Worm (Caenorhabditis elegans) whole organism, young adult: ENCODE data around the gene ZK829.7.

Experiments
- B0336.3 ChIP-seq: fragments of 200-800 bp; sonication (Bioruptor generic); IDR thresholded peaks from 2 replicates; pipeline ENCODE4 v1.3.6; 2022; ENCODE audit warnings: missing genetic modification characterization, missing compliant biosample characterization
- F22D6.2 ChIP-seq: sonication (generic microtip); optimal IDR thresholded peaks from 2 replicates; lab custom pipeline; 2016; ENCODE audit warnings: mild to moderate bottlenecking, missing genetic modification characterization, missing compliant biosample characterization
- F33H1.4 ChIP-seq: fragments of 200-800 bp; sonication (Bioruptor generic); IDR thresholded peaks from 2 replicates; pipeline ENCODE4 v1.3.6; 2022; ENCODE audit warnings: missing genetic modification reagents, missing genetic modification characterization, missing compliant biosample characterization
- F37B4.10 ChIP-seq: fragments of 200-800 bp; sonication (Bioruptor generic); IDR thresholded peaks from 2 replicates; pipeline ENCODE4 v1.3.6; 2022; ENCODE audit warnings: missing genetic modification characterization, missing compliant biosample characterization
- F39B2.1 ChIP-seq: fragments of 200-800 bp; sonication (Bioruptor generic); IDR thresholded peaks from 2 replicates; pipeline ENCODE4 v1.3.6; 2022; ENCODE audit warnings: missing genetic modification reagents, missing genetic modification characterization, missing compliant biosample characterization
- F49E8.2 ChIP-seq: sonication (generic microtip); optimal IDR thresholded peaks from 3 replicates; lab custom pipeline; 2017; ENCODE audit warnings: missing genetic modification characterization, mild to moderate bottlenecking, missing compliant biosample characterization, antibody characterized with exemption, moderate library complexity; ENCODE audit not compliant: insufficient read depth
- K12H6.12 ChIP-seq: fragments of 200-800 bp; sonication (Bioruptor generic); optimal IDR thresholded peaks from 2 replicates; lab custom pipeline; 2018; ENCODE audit warnings: mild to moderate bottlenecking, missing genetic modification characterization, missing compliant biosample characterization
- Y95B8A.8 ChIP-seq: fragments of 200-800 bp; sonication (Bioruptor generic); IDR thresholded peaks from 2 replicates; pipeline ENCODE4 v1.3.6; 2022; ENCODE audit warnings: missing genetic modification reagents, missing genetic modification characterization, missing compliant biosample characterization
- akir-1 ChIP-seq: fragments of 200-800 bp; sonication (Bioruptor generic); optimal IDR thresholded peaks from 2 replicates; lab custom pipeline; 2018; ENCODE audit warnings: mild to moderate bottlenecking, missing genetic modification characterization, moderate library complexity, missing compliant biosample characterization
- aptf-2 ChIP-seq: fragments of 200-800 bp; sonication (Bioruptor generic); conservative IDR thresholded peaks from 2 replicates; pipeline ENCODE4 v1.3.6; 2022; ENCODE audit warnings: missing genetic modification reagents, missing genetic modification characterization, missing compliant biosample characterization
- attf-5 ChIP-seq: fragments of 200-800 bp; sonication (Bioruptor generic); optimal IDR thresholded peaks from 2 replicates; lab custom pipeline; 2018; ENCODE audit warnings: mild to moderate bottlenecking, missing genetic modification characterization, missing compliant biosample characterization
- bed-2 ChIP-seq: fragments of 200-800 bp; sonication (Bioruptor generic); IDR thresholded peaks from 2 replicates; pipeline ENCODE4 v1.3.6; 2022; ENCODE audit warnings: missing genetic modification reagents, missing genetic modification characterization, missing compliant biosample characterization
- cebp-1 ChIP-seq, 2 experiments: fragments of 200-800 bp in 1 of 2; sonication (Bioruptor generic) in 1 of 2; sonication (generic microtip) in 1 of 2; IDR thresholded peaks in 1 of 2; optimal IDR thresholded peaks in 1 of 2; 2 replicates each; pipeline versions ENCODE4 v1.3.6 to Lab custom; 2017 to 2022; ENCODE audit warnings: missing compliant biosample characterization in 2 of 2, missing genetic modification characterization in 2 of 2, mild to moderate bottlenecking in 1 of 2, missing genetic modification reagents in 1 of 2, moderate library complexity in 1 of 2
- ceh-100 ChIP-seq: fragments of 200-800 bp; sonication (Bioruptor generic); IDR thresholded peaks from 2 replicates; pipeline ENCODE4 v1.3.6; 2022; ENCODE audit warnings: missing genetic modification reagents, missing genetic modification characterization, missing compliant biosample characterization
- ceh-40 ChIP-seq: fragments of 200-800 bp; sonication (Bioruptor generic); IDR thresholded peaks from 2 replicates; pipeline ENCODE4 v1.3.6; 2022; ENCODE audit warnings: missing genetic modification characterization, missing compliant biosample characterization
- dox-1 ChIP-seq: fragments of 200-800 bp; sonication (Bioruptor generic); IDR thresholded peaks from 2 replicates; pipeline ENCODE4 v1.3.6; 2022; ENCODE audit warnings: missing genetic modification reagents, missing genetic modification characterization, missing compliant biosample characterization
- dpl-1 ChIP-seq: fragments of 150-350 bp; optimal IDR thresholded peaks from 2 replicates; lab custom pipeline; 2014; ENCODE audit warnings: missing biosample characterization, missing genetic modification reagents, missing genetic modification characterization
- efl-1 ChIP-seq: fragments of 150-350 bp; optimal IDR thresholded peaks from 2 replicates; lab custom pipeline; 2014; ENCODE audit warnings: missing biosample characterization, missing genetic modification reagents, missing genetic modification characterization
- egl-44 ChIP-seq: fragments of 200-800 bp; sonication (Bioruptor generic); IDR thresholded peaks from 2 replicates; pipeline ENCODE4 v1.3.6; 2022; ENCODE audit warnings: missing genetic modification reagents, missing genetic modification characterization, missing compliant biosample characterization
- ekl-4 ChIP-seq: fragments of 200-800 bp; sonication (Bioruptor generic); IDR thresholded peaks from 2 replicates; pipeline ENCODE4 v1.3.6; 2022; ENCODE audit warnings: missing genetic modification reagents, missing genetic modification characterization, missing compliant biosample characterization
- ets-4 ChIP-seq: fragments of 200-800 bp; sonication (Bioruptor generic); optimal IDR thresholded peaks from 2 replicates; lab custom pipeline; 2018; ENCODE audit warnings: mild to moderate bottlenecking, missing genetic modification characterization, missing compliant biosample characterization
- fkh-3 ChIP-seq: sonication (generic microtip); optimal IDR thresholded peaks from 2 replicates; lab custom pipeline; 2016; ENCODE audit warnings: mild to moderate bottlenecking, missing genetic modification characterization, missing compliant biosample characterization
- him-1 ChIP-seq: sonication (generic microtip); optimal IDR thresholded peaks from 2 replicates; lab custom pipeline; 2016; ENCODE audit warnings: missing genotype, missing genetic modification reagents, missing genetic modification characterization, missing compliant biosample characterization
- hlh-12 ChIP-seq: sonication (generic microtip); optimal IDR thresholded peaks from 2 replicates; lab custom pipeline; 2016; ENCODE audit warnings: missing genetic modification characterization, missing compliant biosample characterization
- hrde-1 ChIP-seq: sonication (generic microtip); optimal IDR thresholded peaks from 2 replicates; lab custom pipeline; 2016; ENCODE audit warnings: missing genetic modification characterization, mild to moderate bottlenecking, missing compliant biosample characterization, moderate library complexity, missing genotype, missing genetic modification reagents, borderline replicate concordance
- let-526 ChIP-seq: fragments of 200-800 bp; sonication (Bioruptor generic); IDR thresholded peaks from 2 replicates; pipeline ENCODE4 v1.3.6; 2022; ENCODE audit warnings: missing genetic modification reagents, missing genetic modification characterization, missing compliant biosample characterization
- let-607 ChIP-seq, 2 experiments: fragments of 200-800 bp in 1 of 2; sonication (Bioruptor generic) in 1 of 2; sonication (generic microtip) in 1 of 2; optimal IDR thresholded peaks; 2 replicates each; lab custom pipeline; 2016 to 2018; ENCODE audit warnings: mild to moderate bottlenecking in 2 of 2, missing compliant biosample characterization in 2 of 2, missing genetic modification characterization in 2 of 2, moderate library complexity in 2 of 2, missing genotype in 1 of 2
- lin-54 ChIP-seq: fragments of 200-800 bp; sonication (Bioruptor generic); optimal IDR thresholded peaks from 2 replicates; lab custom pipeline; 2018; ENCODE audit warnings: mild to moderate bottlenecking, missing genetic modification characterization, missing compliant biosample characterization
- lsy-27 ChIP-seq: sonication (generic microtip); optimal IDR thresholded peaks from 2 replicates; lab custom pipeline; 2017; ENCODE audit warnings: missing genetic modification characterization, mild to moderate bottlenecking, missing compliant biosample characterization, antibody characterized with exemption, missing genotype, borderline replicate concordance; ENCODE audit not compliant: insufficient read depth
- mcd-1 ChIP-seq: fragments of 200-800 bp; sonication (Bioruptor generic); IDR thresholded peaks from 2 replicates; pipeline ENCODE4 v1.3.6; 2022; ENCODE audit warnings: missing genetic modification reagents, missing genetic modification characterization, missing compliant biosample characterization
- mes-4 ChIP-seq: sonication (generic microtip); optimal IDR thresholded peaks from 2 replicates; lab custom pipeline; 2016; ENCODE audit warnings: missing genotype, missing genetic modification characterization, missing compliant biosample characterization
- pbrm-1 ChIP-seq: fragments of 200-800 bp; sonication (Bioruptor generic); IDR thresholded peaks from 2 replicates; pipeline ENCODE4 v1.3.6; 2022; ENCODE audit warnings: missing genetic modification reagents, missing genetic modification characterization, missing compliant biosample characterization
- rcor-1 ChIP-seq: fragments of 200-800 bp; sonication (Bioruptor generic); IDR thresholded peaks from 2 replicates; pipeline ENCODE4 v1.3.6; 2022; ENCODE audit warnings: missing genetic modification reagents, missing genetic modification characterization, missing compliant biosample characterization
- rec-8 ChIP-seq, 2 experiments: sonication (generic microtip); optimal IDR thresholded peaks; 2 replicates each; lab custom pipeline; 2016; ENCODE audit warnings: mild to moderate bottlenecking in 2 of 2, missing genetic modification characterization in 2 of 2, missing genetic modification reagents in 2 of 2, missing genotype in 2 of 2, missing biosample characterization in 1 of 2, missing compliant biosample characterization in 1 of 2, moderate library complexity in 1 of 2
- sdz-38 ChIP-seq: sonication (generic microtip); optimal IDR thresholded peaks from 2 replicates; lab custom pipeline; 2016; ENCODE audit warnings: missing genotype, missing genetic modification characterization, missing compliant biosample characterization
- sea-2 ChIP-seq: fragments of 200-800 bp; sonication (Bioruptor generic); IDR thresholded peaks from 2 replicates; pipeline ENCODE4 v1.3.6; 2022; ENCODE audit warnings: missing genetic modification characterization, missing compliant biosample characterization
- snpc-1.1 ChIP-seq: sonication (generic microtip); optimal IDR thresholded peaks from 2 replicates; lab custom pipeline; 2017; ENCODE audit warnings: missing genetic modification characterization, mild to moderate bottlenecking, missing compliant biosample characterization, antibody characterized with exemption, moderate library complexity, missing genotype, missing genetic modification reagents; ENCODE audit not compliant: insufficient read depth
- snpc-3.4 ChIP-seq: sonication (generic microtip); optimal IDR thresholded peaks from 2 replicates; lab custom pipeline; 2017; ENCODE audit warnings: missing genetic modification characterization, mild to moderate bottlenecking, missing compliant biosample characterization, antibody characterized with exemption, moderate library complexity, missing genotype, missing genetic modification reagents
- snpc-4 ChIP-seq, 5 experiments: fragments of 150-350 bp in 1 of 5; sonication (generic microtip) in 4 of 5; optimal IDR thresholded peaks; 2 replicates each; lab custom pipeline; 2014 to 2018; ENCODE audit warnings: missing genetic modification characterization in 5 of 5, missing biosample characterization in 3 of 5, antibody characterized with exemption in 2 of 5, mild to moderate bottlenecking in 2 of 5, missing compliant biosample characterization in 2 of 5, missing genotype in 2 of 5, moderate library complexity in 2 of 5, missing genetic modification reagents in 1 of 5
- tbp1 ChIP-seq: fragments of 200-800 bp; sonication (Bioruptor generic); optimal IDR thresholded peaks from 2 replicates; lab custom pipeline; 2018; ENCODE audit warnings: mild to moderate bottlenecking, missing genetic modification characterization, missing compliant biosample characterization
- tbx-9 ChIP-seq: sonication (generic microtip); optimal IDR thresholded peaks from 2 replicates; lab custom pipeline; 2016; ENCODE audit warnings: borderline replicate concordance, missing genetic modification characterization, inconsistent platforms, missing compliant biosample characterization
- xnd-1 ChIP-seq: sonication (generic microtip); optimal IDR thresholded peaks from 2 replicates; lab custom pipeline; 2016; ENCODE audit warnings: missing genotype, missing genetic modification reagents, missing genetic modification characterization, missing compliant biosample characterization
- zim-3 ChIP-seq: sonication (generic microtip); optimal IDR thresholded peaks from 2 replicates; lab custom pipeline; 2017; ENCODE audit warnings: mild to moderate bottlenecking, missing genetic modification characterization, moderate library complexity, missing compliant biosample characterization
- ztf-18 ChIP-seq: sonication (generic microtip); optimal IDR thresholded peaks from 2 replicates; lab custom pipeline; 2016; ENCODE audit warnings: missing genotype, mild to moderate bottlenecking, missing genetic modification characterization, missing compliant biosample characterization
- ztf-26 ChIP-seq: sonication (generic microtip); optimal IDR thresholded peaks from 2 replicates; lab custom pipeline; 2017; ENCODE audit warnings: missing genetic modification characterization, missing compliant biosample characterization
- ztf-3 ChIP-seq: fragments of 200-800 bp; sonication (Bioruptor generic); optimal IDR thresholded peaks from 2 replicates; lab custom pipeline; 2018; ENCODE audit warnings: mild to moderate bottlenecking, missing genetic modification characterization, missing compliant biosample characterization

Gene ZK829.7

DNA sequence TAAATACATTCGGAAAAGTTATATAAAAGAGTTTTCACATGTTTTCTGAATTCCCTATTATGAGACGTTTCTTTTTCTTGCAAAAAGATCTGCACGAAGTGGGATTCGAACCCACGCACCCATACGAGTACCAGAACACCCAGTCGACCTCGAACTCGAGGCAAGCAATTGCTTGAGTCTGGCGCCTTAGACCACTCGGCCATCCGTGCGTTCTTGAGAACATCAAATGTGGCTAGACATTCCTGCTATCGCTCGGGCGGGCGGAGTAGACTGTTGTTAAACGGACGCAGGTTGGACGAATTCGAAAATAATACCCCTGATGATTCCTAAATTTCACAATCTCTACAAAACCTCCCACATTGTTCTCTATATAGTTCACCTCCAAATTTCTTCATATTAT, 32.9 kb downstream of the ZK829.7 start (continued):
- TF ChIP-seq Y95B8A.8 (GFP tag; lab: Robert Waterston, UW) (0 out of 2 replicates have a peak, but pooled peaks have one; percentile 49), egl-44 (no peak), let-526 (GFP tag; lab: Robert Waterston, UW) (0 out of 2 replicates have a peak, but pooled peaks have one; percentile 33), ceh-40 (no peak), snpc-1.1 (tag; lab: Kevin White, UChicago) (no peak), dpl-1 (GFP tag; lab: Kevin White, UChicago) (no peak), rec-8 (tag; optimal IDR thresholded peaks at IDR 0.05; lab: Kevin White, UChicago) (peak; percentile 40 to 52), lsy-27 (no peak), B0336.3 (no peak), ztf-3 (GFP tag; lab: Kevin White, UChicago) (no peak), K12H6.12 (tag; lab: Kevin White, UChicago) (peak; percentile 30), rcor-1 (GFP tag; lab: Robert Waterston, UW) (0 out of 2 replicates have a peak, but pooled peaks have one; percentile 44), sdz-38 (tag; lab: Kevin White, UChicago) (no peak), ets-4 (GFP tag; lab: Kevin White, UChicago) (no peak), cebp-1 (GFP tag; IDR thresholded peaks at IDR 0.05; lab: Robert Waterston, UW) (no peak), cebp-1 (tag; optimal IDR thresholded peaks at IDR 0.05; lab: Kevin White, UChicago) (no peak), sea-2 (no peak), fkh-3 (tag; lab: Kevin White, UChicago) (no peak), tbp1 (GFP tag; lab: Kevin White, UChicago) (peak; percentile 97), lin-54 (GFP tag; lab: Kevin White, UChicago) (peak; percentile 57), akir-1 (no peak), ekl-4 (GFP tag; lab: Robert Waterston, UW) (no peak), xnd-1 (no peak), attf-5 (GFP tag; lab: Kevin White, UChicago) (peak; percentile 38), ztf-26 (peak; percentile 18), snpc-3.4 (tag; lab: Kevin White, UChicago) (no peak), F37B4.10 (GFP tag; lab: Robert Waterston, UW) (no peak), mes-4 (tag; lab: Kevin White, UChicago) (peak; percentile 8), pbrm-1 (GFP tag; lab: Robert Waterston, UW) (peak; percentile 78), F22D6.2 (no peak), F33H1.4 (GFP tag; lab: Robert Waterston, UW) (0 out of 2 replicates have a peak, but pooled peaks have one; percentile 36), snpc-4 (GFP tag; optimal IDR thresholded peaks at IDR 0.05; lab: Kevin White, UChicago) (peak; percentile 28), snpc-4 (tag; optimal IDR thresholded peaks at IDR 0.05; lab: Kevin White, UChicago) (peak in 3 of 4 experiments; percentile 29 to 75 (median 58)), ztf-18 (tag; lab: Kevin White, UChicago) (peak; percentile 60), let-607 (tag; optimal IDR thresholded peaks at IDR 0.05; lab: Kevin White, UChicago) (no peak), hlh-12 (tag; lab: Kevin White, UChicago) (no peak), dox-1 (peak; percentile 79; the same call in 1 of the 2 replicates), mcd-1 (GFP tag; lab: Robert Waterston, UW) (no peak; the same call in 1 of the 2 replicates), aptf-2 (GFP tag; lab: Robert Waterston, UW) (no peak), F39B2.1 (GFP tag; lab: Robert Waterston, UW) (no peak), hrde-1 (tag; lab: Kevin White, UChicago) (peak; percentile 44), bed-2 (GFP tag; lab: Robert Waterston, UW) (no peak), efl-1 (GFP tag; lab: Kevin White, UChicago) (no peak), him-1 (tag; lab: Kevin White, UChicago) (peak; percentile 90), ceh-100 (GFP tag; lab: Robert Waterston, UW) (no peak), F49E8.2 (tag; lab: Kevin White, UChicago) (peak; percentile 1), zim-3 (peak; percentile 55), tbx-9 (tag; lab: Kevin White, UChicago) (no peak)
